Fruit fly (Drosophila melanogaster) whole organism, adult: ENCODE results near the gene CG11454.
A peak's percentile ranks its signal among the peaks of the same experiment; 100 is the strongest.

Source experiments
- CG11617 ChIP-seq: fragments of 200-800 bp; sonication (Bioruptor generic); optimal IDR thresholded peaks from 2 replicates; lab custom pipeline; 2017; ENCODE audit warnings: mild to moderate bottlenecking, missing biosample characterization, missing genetic modification reagents, missing genetic modification characterization
- CG12768 ChIP-seq: fragments of 200-800 bp; sonication (Bioruptor generic); optimal IDR thresholded peaks from 2 replicates; lab custom pipeline; 2017; ENCODE audit warnings: missing biosample characterization, missing genetic modification characterization, mild to moderate bottlenecking, moderate library complexity, missing genetic modification reagents
- CG14711 ChIP-seq: fragments of 200-800 bp; sonication (Bioruptor generic); optimal IDR thresholded peaks from 2 replicates; lab custom pipeline; 2018; ENCODE audit warnings: missing biosample characterization, mild to moderate bottlenecking, missing genetic modification characterization, moderate library complexity
- CG1620 ChIP-seq: fragments of 200-800 bp; sonication (Bioruptor generic); optimal IDR thresholded peaks from 2 replicates; lab custom pipeline; 2016; ENCODE audit warnings: missing biosample characterization, missing genetic modification characterization
- CG33017 ChIP-seq: fragments of 200-800 bp; sonication (Bioruptor generic); optimal IDR thresholded peaks from 2 replicates; lab custom pipeline; 2018; ENCODE audit warnings: missing biosample characterization, mild to moderate bottlenecking, missing genetic modification characterization, moderate library complexity
- CG5204 ChIP-seq: fragments of 200-800 bp; sonication (Bioruptor generic); optimal IDR thresholded peaks from 2 replicates; lab custom pipeline; 2016; ENCODE audit warnings: missing biosample characterization, missing genetic modification characterization
- CG7045 ChIP-seq: fragments of 200-800 bp; sonication (Bioruptor generic); optimal IDR thresholded peaks from 2 replicates; lab custom pipeline; 2017; ENCODE audit warnings: missing biosample characterization, mild to moderate bottlenecking, missing genetic modification characterization
- CG7101 ChIP-seq: fragments of 200-800 bp; sonication (Bioruptor generic); optimal IDR thresholded peaks from 2 replicates; lab custom pipeline; 2018; ENCODE audit warnings: missing biosample characterization, mild to moderate bottlenecking, missing genetic modification characterization, moderate library complexity
- Clk ChIP-seq: fragments of 200-800 bp; sonication (Bioruptor generic); optimal IDR thresholded peaks from 2 replicates; lab custom pipeline; 2017; ENCODE audit warnings: missing biosample characterization, missing genetic modification characterization
- Crg-1 ChIP-seq: fragments of 200-800 bp; sonication (Bioruptor generic); optimal IDR thresholded peaks from 2 replicates; lab custom pipeline; 2016; ENCODE audit warnings: missing biosample characterization, missing genetic modification characterization
- Hr96 ChIP-seq: fragments of 200-800 bp; sonication (Bioruptor generic); optimal IDR thresholded peaks from 2 replicates; lab custom pipeline; 2016; ENCODE audit warnings: missing biosample characterization, missing genetic modification characterization
- Mnt ChIP-seq: fragments of 200-800 bp; sonication (Bioruptor generic); optimal IDR thresholded peaks from 2 replicates; lab custom pipeline; 2016; ENCODE audit warnings: missing biosample characterization, mild to moderate bottlenecking, missing genetic modification characterization
- bab1 ChIP-seq: fragments of 200-800 bp; sonication (Bioruptor generic); optimal IDR thresholded peaks from 3 replicates; lab custom pipeline; 2019; ENCODE audit warnings: missing biosample characterization, mild to moderate bottlenecking, missing genetic modification characterization, moderate library complexity
- cic ChIP-seq: fragments of 200-800 bp; sonication (Bioruptor generic); optimal IDR thresholded peaks from 2 replicates; lab custom pipeline; 2017; ENCODE audit warnings: missing biosample characterization, mild to moderate bottlenecking, missing genetic modification characterization, moderate library complexity
- cnc ChIP-seq, 2 experiments: fragments of >200 bp; optimal IDR thresholded peaks; 2 replicates each; lab custom pipeline; 2017
- kay ChIP-seq: fragments of 200-800 bp; sonication (Bioruptor generic); peaks from one replicate; lab custom pipeline; 2016; ENCODE audit warnings: missing biosample characterization, missing genetic modification characterization, borderline replicate concordance
- ovo ChIP-seq: fragments of 200-800 bp; sonication (Bioruptor generic); optimal IDR thresholded peaks from 2 replicates; lab custom pipeline; 2016; ENCODE audit warnings: missing biosample characterization, missing genetic modification characterization
- pad ChIP-seq: fragments of 200-800 bp; sonication (Bioruptor generic); optimal IDR thresholded peaks from 3 replicates; lab custom pipeline; 2017; ENCODE audit warnings: missing biosample characterization, missing genetic modification characterization, mild to moderate bottlenecking, moderate library complexity, missing genetic modification reagents
- tj ChIP-seq: fragments of 200-800 bp; sonication (Bioruptor generic); optimal IDR thresholded peaks from 3 replicates; lab custom pipeline; 2017; ENCODE audit warnings: missing biosample characterization, mild to moderate bottlenecking, missing genetic modification characterization, moderate library complexity
- toe ChIP-seq: fragments of 200-800 bp; sonication (Bioruptor generic); optimal IDR thresholded peaks from 2 replicates; lab custom pipeline; 2016; ENCODE audit warnings: missing biosample characterization, missing genetic modification characterization

CG11454 gene

DNA sequence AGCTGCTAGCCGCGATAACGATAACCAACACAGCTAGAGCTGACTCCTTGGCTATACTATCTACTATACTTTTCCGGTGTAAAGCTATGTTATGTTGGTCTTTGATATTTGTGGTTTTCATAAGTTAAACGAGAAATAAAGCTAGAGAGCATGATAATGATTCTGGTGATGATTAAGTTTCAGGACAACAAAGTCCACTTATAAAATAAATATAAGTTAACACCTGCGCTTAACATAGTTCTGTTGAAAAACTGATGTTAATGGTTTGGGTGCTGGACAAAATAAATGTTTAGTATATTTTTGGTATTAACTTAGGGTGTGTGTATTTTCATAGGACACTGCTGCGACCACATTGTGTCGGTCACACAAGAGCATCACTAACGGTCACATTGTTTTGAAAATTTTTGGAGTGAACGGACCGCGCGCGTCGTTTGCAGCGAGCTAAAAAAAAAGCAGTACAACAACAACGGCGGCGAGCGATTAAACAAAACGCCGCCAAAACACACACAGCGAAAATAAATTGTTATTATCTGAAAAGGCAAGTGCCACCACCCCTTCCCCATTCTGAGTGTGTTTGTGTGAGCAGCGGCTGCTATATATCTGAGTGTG lies 15.6 kb downstream of the CG11454 start, which contains the start of the genes CG33635 and spen:
TSS of gene CG33635 (minus strand) at position 16 of the 609 bp plus-strand sequence.
TSS of gene spen (plus strand) at position 384 of the 609 bp plus-strand sequence.
- peak; percentile 79 for TF ChIP-seq bab1 (GFP tag; lab: Kevin White, UChicago)
- TF ChIP-seq CG7045 (GFP tag; lab: Kevin White, UChicago), result peak; percentile 57
- TF ChIP-seq tj (GFP tag; lab: Kevin White, UChicago), result peak; percentile 94
- peak; percentile 45 for TF ChIP-seq ovo
- TF ChIP-seq pad, result peak; percentile 58
- TF ChIP-seq Clk, result peak; percentile 78
- TF ChIP-seq cnc (optimal IDR thresholded peaks at IDR 0.05; lab: Kevin White, UChicago), result no peak
- TF ChIP-seq toe, result no peak
- TF ChIP-seq CG1620 (GFP tag; lab: Kevin White, UChicago), result peak; percentile 28
- TF ChIP-seq Mnt (GFP tag; lab: Kevin White, UChicago), result peak; percentile 84
- TF ChIP-seq kay (GFP tag; lab: Kevin White, UChicago), result no peak
- TF ChIP-seq cic (GFP tag; lab: Kevin White, UChicago), result peak; percentile 92
- peak; percentile 70 for TF ChIP-seq CG14711
- TF ChIP-seq CG33017 (tag; lab: Kevin White, UChicago), result peak; percentile 73
- TF ChIP-seq CG12768 (GFP tag; lab: Kevin White, UChicago), result peak; percentile 84
- peak; percentile 66 for TF ChIP-seq CG7101 (tag; lab: Kevin White, UChicago)
- peak; percentile 31 for TF ChIP-seq Crg-1 (GFP tag; lab: Kevin White, UChicago)
- TF ChIP-seq Hr96 (GFP tag; lab: Kevin White, UChicago), result peak; percentile 50
- no peak for TF ChIP-seq CG5204
- peak; percentile 74 for TF ChIP-seq CG11617 (GFP tag; lab: Kevin White, UChicago)

DNA sequence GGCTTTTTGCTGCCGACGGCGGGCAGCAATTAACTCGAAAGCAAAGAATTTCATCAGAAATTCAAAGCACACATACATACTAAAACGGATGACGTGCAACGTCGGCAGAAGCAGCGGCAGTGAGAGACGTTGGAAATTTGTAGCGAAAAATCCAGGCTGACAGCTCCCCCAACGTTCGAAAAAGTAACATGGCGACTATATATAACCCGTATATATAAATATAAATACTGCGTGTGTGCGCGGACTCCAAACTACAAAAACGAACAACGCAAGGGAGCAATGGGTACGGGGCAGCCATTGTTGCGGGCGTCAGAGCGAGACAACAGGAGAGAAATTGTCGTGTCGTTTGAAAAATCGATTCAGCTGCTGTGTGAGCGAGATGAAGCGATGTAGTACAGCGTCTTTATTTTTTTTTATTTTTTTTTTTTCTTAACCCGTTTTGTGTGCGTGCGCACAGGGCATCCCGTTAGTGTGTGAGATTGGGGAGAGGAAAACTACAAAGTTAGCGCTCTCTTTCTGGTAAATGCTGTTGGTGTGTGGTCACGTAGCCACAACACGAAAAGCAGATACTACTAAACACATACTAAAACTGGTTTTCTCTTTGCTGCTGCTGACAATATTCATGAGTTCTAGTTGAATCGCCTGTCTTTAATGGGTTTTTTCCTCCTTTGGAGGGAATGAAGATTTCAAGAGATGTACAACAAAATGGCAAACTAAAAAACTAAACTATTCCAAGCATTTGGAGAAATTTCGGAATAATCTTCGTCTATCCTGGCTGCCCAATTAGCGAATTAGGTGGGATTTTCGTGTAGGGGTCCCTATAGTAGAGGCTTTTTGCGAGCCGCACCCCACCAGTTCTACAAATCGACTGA lies 17.7 kb downstream of the CG11454 start:
- TF ChIP-seq CG14711 (peak; percentile 52), CG12768 (GFP tag; lab: Kevin White, UChicago) (peak; percentile 97), Mnt (GFP tag; lab: Kevin White, UChicago) (peak; percentile 94), tj (GFP tag; lab: Kevin White, UChicago) (peak; percentile 97), Crg-1 (GFP tag; lab: Kevin White, UChicago) (peak; percentile 38), CG5204 (peak; percentile 95), pad (peak; percentile 88), CG33017 (tag; lab: Kevin White, UChicago) (peak; percentile 93), Clk (peak; percentile 99), bab1 (GFP tag; lab: Kevin White, UChicago) (peak; percentile 93), cic (GFP tag; lab: Kevin White, UChicago) (peak; percentile 99), CG11617 (GFP tag; lab: Kevin White, UChicago) (peak; percentile 97), cnc (optimal IDR thresholded peaks at IDR 0.05; lab: Kevin White, UChicago) (no peak), Hr96 (GFP tag; lab: Kevin White, UChicago) (peak; percentile 88), ovo (peak; percentile 100), toe (peak; percentile 99), CG1620 (GFP tag; lab: Kevin White, UChicago) (peak; percentile 50), kay (GFP tag; lab: Kevin White, UChicago) (peak; percentile 100), CG7101 (tag; lab: Kevin White, UChicago) (peak; percentile 76), CG7045 (GFP tag; lab: Kevin White, UChicago) (peak; percentile 96)

DNA sequence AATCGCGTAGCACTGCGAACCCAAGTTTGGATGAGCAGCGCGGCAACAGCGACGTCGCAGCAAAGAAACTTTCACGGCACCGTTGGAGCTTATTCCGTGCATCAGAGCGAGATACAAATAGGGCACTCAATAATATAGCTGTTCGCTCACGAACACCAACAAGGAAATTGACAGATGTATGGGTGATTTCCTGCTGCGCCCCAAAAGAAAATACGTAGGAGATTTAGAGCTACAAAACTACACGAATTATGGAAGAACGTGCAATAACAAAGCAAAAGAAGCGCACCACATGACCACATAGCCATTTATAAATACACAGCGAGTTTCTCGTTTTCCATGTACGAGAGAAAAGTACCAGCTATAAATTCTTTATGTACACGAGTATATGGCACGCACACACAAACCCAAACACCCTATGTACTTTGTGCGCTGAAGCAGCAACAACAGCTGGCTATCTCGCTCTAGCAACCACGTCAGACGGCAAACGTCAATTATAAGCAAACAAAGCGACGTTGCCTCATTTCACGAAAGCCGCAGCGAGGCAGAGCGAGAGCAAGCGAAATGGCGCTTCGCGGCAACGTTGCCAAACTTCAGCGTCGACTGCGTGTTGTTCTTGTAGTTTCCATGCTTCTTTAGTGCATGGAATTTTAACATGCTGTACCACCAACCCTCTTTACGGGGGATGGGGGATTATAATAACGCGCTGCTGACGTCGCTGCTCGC lies 18.5 kb downstream of the CG11454 start:
- peak; percentile 97 for TF ChIP-seq Clk
- TF ChIP-seq CG12768 (GFP tag; lab: Kevin White, UChicago), result peak; percentile 83
- peak; percentile 80 for TF ChIP-seq CG11617 (GFP tag; lab: Kevin White, UChicago)
- TF ChIP-seq cnc (optimal IDR thresholded peaks at IDR 0.05; lab: Kevin White, UChicago), result no peak
- TF ChIP-seq kay (GFP tag; lab: Kevin White, UChicago), result peak; percentile 100
- TF ChIP-seq ovo, result peak; percentile 96
- TF ChIP-seq pad, result peak; percentile 75
- TF ChIP-seq CG7045 (GFP tag; lab: Kevin White, UChicago), result peak; percentile 76
- TF ChIP-seq tj (GFP tag; lab: Kevin White, UChicago), result peak; percentile 86
- TF ChIP-seq Crg-1 (GFP tag; lab: Kevin White, UChicago), result peak; percentile 67
- peak; percentile 82 for TF ChIP-seq CG33017 (tag; lab: Kevin White, UChicago)
- peak; percentile 88 for TF ChIP-seq CG7101 (tag; lab: Kevin White, UChicago)
- TF ChIP-seq CG1620 (GFP tag; lab: Kevin White, UChicago), result no peak
- peak; percentile 89 for TF ChIP-seq Mnt (GFP tag; lab: Kevin White, UChicago)
- TF ChIP-seq CG5204, result peak; percentile 45
- TF ChIP-seq toe, result peak; percentile 94
- TF ChIP-seq Hr96 (GFP tag; lab: Kevin White, UChicago), result peak; percentile 88
- TF ChIP-seq bab1 (GFP tag; lab: Kevin White, UChicago), result peak; percentile 97
- peak; percentile 65 for TF ChIP-seq CG14711
- TF ChIP-seq cic (GFP tag; lab: Kevin White, UChicago), result peak; percentile 98

DNA sequence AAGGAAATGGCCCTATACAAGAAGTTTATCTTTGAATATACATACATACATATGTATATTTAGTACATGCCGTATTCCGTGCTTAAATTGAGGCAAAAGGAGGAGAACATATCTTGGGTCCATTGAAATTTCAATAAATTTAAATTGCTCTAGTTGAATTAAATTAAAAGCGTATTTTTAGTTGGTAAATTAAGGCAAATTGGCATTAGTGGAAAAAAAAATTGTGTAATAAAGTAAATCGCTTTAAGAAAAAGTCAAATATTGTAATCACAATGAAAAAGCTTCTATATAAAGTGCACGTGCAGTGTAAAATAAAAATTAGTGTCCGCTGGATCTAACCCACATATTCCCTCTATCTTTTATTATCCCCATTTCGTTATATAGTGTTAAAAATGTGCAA lies 19.1 kb downstream of the CG11454 start:
- TF ChIP-seq cic (GFP tag; lab: Kevin White, UChicago) (no peak), cnc (optimal IDR thresholded peaks at IDR 0.05; lab: Kevin White, UChicago) (no peak), kay (GFP tag; lab: Kevin White, UChicago) (no peak), ovo (no peak), pad (no peak), Hr96 (GFP tag; lab: Kevin White, UChicago) (no peak), CG14711 (no peak), CG33017 (tag; lab: Kevin White, UChicago) (no peak), toe (no peak), CG7045 (GFP tag; lab: Kevin White, UChicago) (no peak), CG5204 (no peak), CG11617 (GFP tag; lab: Kevin White, UChicago) (no peak), CG1620 (GFP tag; lab: Kevin White, UChicago) (no peak), CG7101 (tag; lab: Kevin White, UChicago) (no peak), Crg-1 (GFP tag; lab: Kevin White, UChicago) (no peak), bab1 (GFP tag; lab: Kevin White, UChicago) (no peak), Mnt (GFP tag; lab: Kevin White, UChicago) (no peak)
